Fruit fly (Drosophila melanogaster) whole organism, embryonic: ENCODE data around the gene AcCoAS.
A peak's percentile ranks its signal among the peaks of the same experiment; 100 is the strongest.

Experiments
- CG10274 ChIP-seq: fragments of 200-800 bp; sonication (Bioruptor generic); optimal IDR thresholded peaks from 3 replicates; lab custom pipeline; 2017; ENCODE audit warnings: missing biosample characterization, mild to moderate bottlenecking, missing genetic modification characterization
- CG10321 ChIP-seq: fragments of 200-800 bp; sonication (Bioruptor generic); IDR thresholded peaks from 2 replicates; pipeline ENCODE4 v1.3.6; 2022; ENCODE audit warnings: missing biosample characterization, missing genetic modification characterization
- CG11398 ChIP-seq: fragments of 200-800 bp; sonication (Bioruptor generic); optimal IDR thresholded peaks from 2 replicates; lab custom pipeline; 2016; ENCODE audit warnings: missing biosample characterization, missing genetic modification characterization
- CG13624 ChIP-seq: fragments of 200-800 bp; sonication (Bioruptor generic); optimal IDR thresholded peaks from 2 replicates; lab custom pipeline; 2016; ENCODE audit warnings: missing biosample characterization, missing genetic modification characterization
- CG14710 ChIP-seq: fragments of 200-800 bp; sonication (Bioruptor generic); optimal IDR thresholded peaks from 3 replicates; lab custom pipeline; 2019; ENCODE audit warnings: missing biosample characterization, mild to moderate bottlenecking, missing genetic modification characterization, moderate library complexity
- CG1647 ChIP-seq: fragments of 200-800 bp; sonication (Bioruptor generic); optimal IDR thresholded peaks from 3 replicates; lab custom pipeline; 2016; ENCODE audit warnings: missing biosample characterization, missing genetic modification characterization
- CG17568 ChIP-seq: fragments of 200-800 bp; sonication (Bioruptor generic); optimal IDR thresholded peaks from 2 replicates; lab custom pipeline; 2018; ENCODE audit warnings: missing biosample characterization, mild to moderate bottlenecking, missing genetic modification characterization, moderate library complexity
- CG17802 ChIP-seq: fragments of 200-800 bp; sonication (Bioruptor generic); optimal IDR thresholded peaks from 2 replicates; lab custom pipeline; 2018; ENCODE audit warnings: missing biosample characterization, mild to moderate bottlenecking, missing genetic modification characterization, moderate library complexity
- CG17912 ChIP-seq: fragments of 200-800 bp; sonication (Bioruptor generic); optimal IDR thresholded peaks from 2 replicates; lab custom pipeline; 2018; ENCODE audit warnings: missing biosample characterization, mild to moderate bottlenecking, missing genetic modification characterization
- CG1832 ChIP-seq: fragments of 200-800 bp; sonication (Bioruptor generic); optimal IDR thresholded peaks from 2 replicates; lab custom pipeline; 2017; ENCODE audit warnings: missing biosample characterization, mild to moderate bottlenecking, missing genetic modification characterization, inconsistent platforms
- CG31224 ChIP-seq: fragments of 200-800 bp; sonication (Bioruptor generic); IDR thresholded peaks from 2 replicates; pipeline ENCODE4 v1.3.6; 2022; ENCODE audit warnings: missing biosample characterization, missing genetic modification characterization
- CG31365 ChIP-seq: fragments of 200-800 bp; sonication (Bioruptor generic); optimal IDR thresholded peaks from 2 replicates; lab custom pipeline; 2018; ENCODE audit warnings: missing biosample characterization, mild to moderate bottlenecking, missing genetic modification characterization
- CG32772 ChIP-seq: fragments of 200-800 bp; sonication (Bioruptor generic); IDR thresholded peaks from 2 replicates; pipeline ENCODE4 v1.3.6; 2022; ENCODE audit warnings: missing biosample characterization, missing genetic modification characterization
- CG4854 ChIP-seq: fragments of 200-800 bp; sonication (Bioruptor generic); optimal IDR thresholded peaks from 2 replicates; lab custom pipeline; 2016; ENCODE audit warnings: missing biosample characterization, missing genetic modification characterization, inconsistent platforms
- CG7271 ChIP-seq: fragments of 200-800 bp; sonication (Bioruptor generic); optimal IDR thresholded peaks from 2 replicates; lab custom pipeline; 2018; ENCODE audit warnings: missing biosample characterization, mild to moderate bottlenecking, missing genetic modification characterization, moderate library complexity
- CG8944 ChIP-seq: fragments of 200-800 bp; sonication (Bioruptor generic); optimal IDR thresholded peaks from 3 replicates; lab custom pipeline; 2016; ENCODE audit warnings: missing biosample characterization, missing genetic modification characterization
- CG9437 ChIP-seq: fragments of 200-800 bp; sonication (Bioruptor generic); optimal IDR thresholded peaks from 2 replicates; lab custom pipeline; 2018; ENCODE audit warnings: missing biosample characterization, mild to moderate bottlenecking, missing genetic modification characterization
- CG9609 ChIP-seq: fragments of 200-800 bp; sonication (Bioruptor generic); optimal IDR thresholded peaks from 3 replicates; lab custom pipeline; 2016; ENCODE audit warnings: missing biosample characterization, missing genetic modification characterization
- D ChIP-seq, 2 experiments: fragments of 200-800 bp in 1 of 2; fragments of >200 bp in 1 of 2; sonication (Bioruptor generic) in 1 of 2; optimal IDR thresholded peaks; 2 replicates in 1 of 2; 3 replicates in 1 of 2; lab custom pipeline; 2017; ENCODE audit warnings: mild to moderate bottlenecking in 1 of 2, missing biosample characterization in 1 of 2, missing genetic modification characterization in 1 of 2, missing genetic modification reagents in 1 of 2
- Deaf1 ChIP-seq: fragments of 200-800 bp; optimal IDR thresholded peaks from 3 replicates; lab custom pipeline; 2019; ENCODE audit warnings: missing biosample characterization, mild to moderate bottlenecking, missing genetic modification characterization, moderate library complexity
- E2f1 ChIP-seq: fragments of 200-800 bp; sonication (Bioruptor generic); IDR thresholded peaks from 2 replicates; pipeline ENCODE4 v1.3.6; 2022; ENCODE audit warnings: missing biosample characterization, missing genetic modification characterization
- Fer2 ChIP-seq: fragments of 200-800 bp; sonication (Bioruptor generic); optimal IDR thresholded peaks from 2 replicates; lab custom pipeline; 2018; ENCODE audit warnings: missing biosample characterization, mild to moderate bottlenecking, missing genetic modification characterization, moderate library complexity
- HLH3B ChIP-seq: fragments of 200-800 bp; sonication (Bioruptor generic); IDR thresholded peaks from 2 replicates; pipeline ENCODE4 v1.3.6; 2022; ENCODE audit warnings: missing biosample characterization, missing genetic modification characterization
- HLH4C ChIP-seq: fragments of 200-800 bp; sonication (Bioruptor generic); IDR thresholded peaks from 3 replicates; pipeline ENCODE4 v1.3.6; 2022; ENCODE audit warnings: missing biosample characterization, missing genetic modification characterization; ENCODE audit not compliant: partially characterized antibody
- Poxn ChIP-seq: fragments of 200-800 bp; sonication (Bioruptor generic); IDR thresholded peaks from 2 replicates; pipeline ENCODE4 v1.3.6; 2022; ENCODE audit warnings: missing biosample characterization, missing genetic modification characterization
- Sry-β ChIP-seq: fragments of 200-800 bp; sonication (Bioruptor generic); optimal IDR thresholded peaks from 2 replicates; lab custom pipeline; 2018; ENCODE audit warnings: missing biosample characterization, mild to moderate bottlenecking, missing genetic modification characterization, moderate library complexity
- Stat92E ChIP-seq, 3 experiments: fragments of >200 bp in 2 of 3; fragments of 200-800 bp in 1 of 3; sonication (Bioruptor generic) in 1 of 3; optimal IDR thresholded peaks; 2 replicates each; lab custom pipeline; 2017 to 2019; ENCODE audit warnings: missing biosample characterization in 3 of 3, missing genetic modification characterization in 3 of 3, mild to moderate bottlenecking in 1 of 3, moderate library complexity in 1 of 3
- ac ChIP-seq: fragments of 200-800 bp; sonication (Bioruptor generic); optimal IDR thresholded peaks from 3 replicates; lab custom pipeline; 2017; ENCODE audit warnings: missing biosample characterization, mild to moderate bottlenecking, missing genetic modification characterization
- bbx ChIP-seq: fragments of 200-800 bp; sonication (Bioruptor generic); IDR thresholded peaks from 2 replicates; pipeline ENCODE4 v1.3.6; 2022; ENCODE audit warnings: missing biosample characterization, missing genetic modification characterization; ENCODE audit not compliant: partially characterized antibody
- cwo ChIP-seq: fragments of 200-800 bp; sonication (Bioruptor generic); optimal IDR thresholded peaks from 3 replicates; lab custom pipeline; 2017; ENCODE audit warnings: missing biosample characterization, missing genetic modification characterization, mild to moderate bottlenecking, moderate library complexity, missing genetic modification reagents
- disco-r ChIP-seq: fragments of 200-800 bp; sonication (Bioruptor generic); optimal IDR thresholded peaks from 2 replicates; lab custom pipeline; 2016; ENCODE audit warnings: missing biosample characterization, missing genetic modification characterization
- dmrt11E ChIP-seq: fragments of 200-800 bp; sonication (Bioruptor generic); optimal IDR thresholded peaks from 3 replicates; lab custom pipeline; 2018; ENCODE audit warnings: missing biosample characterization, mild to moderate bottlenecking, missing genetic modification characterization, moderate library complexity
- ems ChIP-seq: fragments of 200-800 bp; sonication (Bioruptor generic); optimal IDR thresholded peaks from 3 replicates; lab custom pipeline; 2016; ENCODE audit warnings: missing biosample characterization, missing genetic modification characterization
- eve ChIP-seq, 2 experiments: fragments of >200 bp; optimal IDR thresholded peaks; 2 replicates each; lab custom pipeline; 2017; ENCODE audit warnings: missing biosample characterization in 2 of 2, missing genetic modification characterization in 2 of 2
- exex ChIP-seq: fragments of 200-800 bp; sonication (Bioruptor generic); optimal IDR thresholded peaks from 4 replicates; lab custom pipeline; 2018; ENCODE audit warnings: missing biosample characterization, mild to moderate bottlenecking, missing genetic modification characterization, moderate library complexity
- fru ChIP-seq: fragments of >200 bp; optimal IDR thresholded peaks from 2 replicates; lab custom pipeline; 2017
- gcm ChIP-seq: fragments of 200-800 bp; sonication (Bioruptor generic); optimal IDR thresholded peaks from 2 replicates; lab custom pipeline; 2019; ENCODE audit warnings: missing biosample characterization, mild to moderate bottlenecking, missing genetic modification characterization, moderate library complexity
- gem ChIP-seq: fragments of 200-800 bp; sonication (Bioruptor generic); optimal IDR thresholded peaks from 2 replicates; lab custom pipeline; 2019; ENCODE audit warnings: missing biosample characterization, mild to moderate bottlenecking, missing genetic modification characterization, moderate library complexity
- ham ChIP-seq: fragments of 200-800 bp; sonication (Bioruptor generic); IDR thresholded peaks from 2 replicates; pipeline ENCODE4 v1.3.6; 2022; ENCODE audit warnings: missing biosample characterization, missing genetic modification characterization
- lmd ChIP-seq: fragments of 200-800 bp; sonication (Bioruptor generic); IDR thresholded peaks from 2 replicates; pipeline ENCODE4 v1.3.6; 2022; ENCODE audit warnings: missing biosample characterization, missing genetic modification characterization
- lov ChIP-seq, 2 experiments: fragments of 200-800 bp in 1 of 2; fragments of >200 bp in 1 of 2; sonication (Bioruptor generic) in 1 of 2; IDR thresholded peaks in 1 of 2; optimal IDR thresholded peaks in 1 of 2; 2 replicates in 1 of 2; 3 replicates in 1 of 2; pipeline versions ENCODE4 v1.3.6 to Lab custom; 2017 to 2022; ENCODE audit warnings: missing biosample characterization in 1 of 2, missing genetic modification characterization in 1 of 2
- org-1 ChIP-seq: fragments of 200-800 bp; sonication (Bioruptor generic); optimal IDR thresholded peaks from 2 replicates; lab custom pipeline; 2017; ENCODE audit warnings: missing biosample characterization, missing genetic modification characterization
- pho ChIP-seq: fragments of 200-800 bp; sonication (Bioruptor generic); optimal IDR thresholded peaks from 2 replicates; lab custom pipeline; 2016; ENCODE audit warnings: missing biosample characterization, missing genetic modification characterization
- rib ChIP-seq: fragments of 200-800 bp; sonication (Bioruptor generic); IDR thresholded peaks from 2 replicates; pipeline ENCODE4 v1.3.6; 2022; ENCODE audit warnings: missing biosample characterization, missing genetic modification characterization
- seq ChIP-seq: fragments of 200-800 bp; sonication (Bioruptor generic); IDR thresholded peaks from 2 replicates; pipeline ENCODE4 v1.3.6; 2022; ENCODE audit warnings: missing biosample characterization, missing genetic modification characterization
- slp2 ChIP-seq: fragments of 200-800 bp; sonication (Bioruptor generic); optimal IDR thresholded peaks from 2 replicates; lab custom pipeline; 2016; ENCODE audit warnings: missing biosample characterization, missing genetic modification characterization
- sqz ChIP-seq: fragments of 200-800 bp; sonication (Bioruptor generic); optimal IDR thresholded peaks from 3 replicates; lab custom pipeline; 2018; ENCODE audit warnings: missing biosample characterization, mild to moderate bottlenecking, missing genetic modification characterization
- stc ChIP-seq: fragments of 200-800 bp; sonication (Bioruptor generic); IDR thresholded peaks from 2 replicates; pipeline ENCODE4 v1.3.6; 2022; ENCODE audit warnings: missing biosample characterization, missing genetic modification characterization
- zen ChIP-seq: fragments of 200-800 bp; sonication (Bioruptor generic); optimal IDR thresholded peaks from 3 replicates; lab custom pipeline; 2018; ENCODE audit warnings: missing biosample characterization, mild to moderate bottlenecking, missing genetic modification characterization, moderate library complexity

AcCoAS gene

dm6 chr3L:21304400-21304799 lies 24.4 kb upstream of the AcCoAS start, which contains the start of the genes CG11309 and CG7632 (continued):
- TF ChIP-seq CG10274 (GFP tag; lab: Kevin White, UChicago) (peak; percentile 94), CG32772 (GFP tag; lab: Robert Waterston, UW) (peak; percentile 93), org-1 (GFP tag; lab: Kevin White, UChicago) (peak; percentile 99), CG14710 (peak; percentile 99), lov (optimal IDR thresholded peaks at IDR 0.05; lab: Kevin White, UChicago) (no peak), lov (GFP tag; IDR thresholded peaks at IDR 0.05; lab: Robert Waterston, UW) (peak; percentile 99), ems (peak; percentile 99), Fer2 (tag; lab: Kevin White, UChicago) (peak; percentile 99), CG7271 (tag; lab: Kevin White, UChicago) (peak; percentile 100), seq (GFP tag; lab: Robert Waterston, UW) (peak; percentile 97), exex (tag; lab: Kevin White, UChicago) (peak; percentile 98), CG8944 (peak; percentile 96), D (optimal IDR thresholded peaks at IDR 0.05; lab: Kevin White, UChicago) (no peak), D (GFP tag; optimal IDR thresholded peaks at IDR 0.05; lab: Kevin White, UChicago) (peak; percentile 99), lmd (GFP tag; lab: Robert Waterston, UW) (peak; percentile 96), ham (GFP tag; lab: Robert Waterston, UW) (peak; percentile 86), pho (GFP tag; lab: Kevin White, UChicago) (peak; percentile 98), fru (lab: Kevin White, UChicago) (no peak), ac (peak; percentile 98), zen (peak; percentile 100), CG17802 (tag; lab: Kevin White, UChicago) (peak; percentile 93), bbx (peak; percentile 25; the same call in 1 of the 2 replicates), CG1832 (GFP tag; lab: Kevin White, UChicago) (no peak), CG11398 (GFP tag; lab: Kevin White, UChicago) (peak; percentile 98), HLH4C (no peak), CG9609 (peak; percentile 98), stc (GFP tag; lab: Robert Waterston, UW) (peak; percentile 99), CG31365 (tag; lab: Kevin White, UChicago) (peak; percentile 96), eve (GFP tag; optimal IDR thresholded peaks at IDR 0.05; lab: Kevin White, UChicago) (peak; percentile 65 to 100), Poxn (GFP tag; lab: Robert Waterston, UW) (peak; percentile 84), HLH3B (GFP tag; lab: Robert Waterston, UW) (peak; percentile 98), CG17568 (GFP tag; lab: Kevin White, UChicago) (peak; percentile 99), CG4854 (GFP tag; lab: Kevin White, UChicago) (peak; percentile 99), sqz (GFP tag; lab: Kevin White, UChicago) (peak; percentile 99), gem (tag; lab: Kevin White, UChicago) (peak; percentile 100), dmrt11E (tag; lab: Kevin White, UChicago) (peak; percentile 100), cwo (peak; percentile 98), CG9437 (GFP tag; lab: Kevin White, UChicago) (peak; percentile 96), rib (peak; percentile 98), Deaf1 (tag; lab: Kevin White, UChicago) (peak; percentile 92), Sry-β (peak; percentile 81), CG17912 (GFP tag; lab: Kevin White, UChicago) (peak; percentile 99), CG13624 (GFP tag; lab: Kevin White, UChicago) (peak; percentile 99), CG10321 (GFP tag; lab: Robert Waterston, UW) (peak; percentile 81), gcm (GFP tag; lab: Kevin White, UChicago) (peak; percentile 100), CG31224 (GFP tag; lab: Robert Waterston, UW) (peak; percentile 95), CG1647 (GFP tag; lab: Kevin White, UChicago) (peak; percentile 98), disco-r (GFP tag; lab: Kevin White, UChicago) (peak; percentile 97), Stat92E (GFP tag; optimal IDR thresholded peaks at IDR 0.05; lab: Kevin White, UChicago) (peak in 1 of 3 experiments; percentile 99), slp2 (GFP tag; lab: Kevin White, UChicago) (peak; percentile 98), E2f1 (GFP tag; lab: Robert Waterston, UW) (peak; percentile 97)
